Fruit fly (Drosophila melanogaster) Kc167 (cell line): ENCODE results near the gene MED28.

Experiments
- Myc ChIP-seq: fragments of >200 bp; optimal IDR thresholded peaks from 2 replicates; lab custom pipeline; 2017; ENCODE audit warnings: missing external identifiers
- Sin3A ChIP-seq: fragments of >200 bp; optimal IDR thresholded peaks from 2 replicates; lab custom pipeline; 2018; ENCODE audit warnings: missing external identifiers
- h ChIP-seq: fragments of >200 bp; optimal IDR thresholded peaks from 3 replicates; lab custom pipeline; 2018; ENCODE audit warnings: missing external identifiers
- insv ChIP-seq: fragments of >200 bp; optimal IDR thresholded peaks from 3 replicates; lab custom pipeline; 2018; ENCODE audit warnings: missing external identifiers
- psq ChIP-seq: fragments of >200 bp; optimal IDR thresholded peaks from 2 replicates; lab custom pipeline; 2017; ENCODE audit warnings: missing external identifiers
- ttk ChIP-seq: sonication (Bioruptor generic); optimal IDR thresholded peaks from 2 replicates; lab custom pipeline; 2017; ENCODE audit warnings: missing external identifiers

dm6 chr3R:25445546-25446400, 31.0 kb upstream of the MED28 start:
- no peak for TF ChIP-seq Sin3A (lab: Kevin White, UChicago)
- no peak for TF ChIP-seq psq (lab: Kevin White, UChicago)
- TF ChIP-seq h: no peak
- no peak for TF ChIP-seq Myc (lab: Kevin White, UChicago)
- no peak for TF ChIP-seq ttk (lab: Kevin White, UChicago)
- no peak for TF ChIP-seq insv (lab: Kevin White, UChicago)
